Worm (Caenorhabditis elegans) whole organism, L4 larva: ENCODE data around the gene ZC250.5.

Source experiments
- D1046.2 ChIP-seq: fragments of 200-800 bp; sonication (Bioruptor generic); IDR thresholded peaks from 2 replicates; pipeline ENCODE4 v1.3.6; 2022; ENCODE audit warnings: missing genetic modification characterization, missing compliant biosample characterization
- F10B5.3 ChIP-seq: sonication (generic microtip); optimal IDR thresholded peaks from 2 replicates; lab custom pipeline; 2016; ENCODE audit warnings: mild to moderate bottlenecking, missing genetic modification characterization, missing compliant biosample characterization
- F26F4.8 ChIP-seq: fragments of 200-800 bp; sonication (Bioruptor generic); conservative IDR thresholded peaks from 2 replicates; pipeline ENCODE4 v1.3.6; 2022; ENCODE audit warnings: missing genetic modification characterization, missing compliant biosample characterization
- F37D6.2 ChIP-seq: sonication (generic microtip); optimal IDR thresholded peaks from 2 replicates; lab custom pipeline; 2016; ENCODE audit warnings: mild to moderate bottlenecking, missing genetic modification characterization, missing compliant biosample characterization
- F44E2.7 ChIP-seq: fragments of 200-800 bp; sonication (Bioruptor generic); IDR thresholded peaks from 2 replicates; pipeline ENCODE4 v2.1.2; 2022; ENCODE audit warnings: missing genetic modification characterization, missing compliant biosample characterization
- Y105C5A.15 ChIP-seq: fragments of 200-800 bp; sonication (Bioruptor generic); IDR thresholded peaks from 2 replicates; pipeline ENCODE4 v1.3.6; 2022; ENCODE audit warnings: missing genetic modification characterization, missing compliant biosample characterization
- Y5F2A.4 ChIP-seq: fragments of 200-800 bp; sonication (Bioruptor generic); optimal IDR thresholded peaks from 2 replicates; lab custom pipeline; 2018; ENCODE audit warnings: mild to moderate bottlenecking, missing genetic modification characterization, missing compliant biosample characterization
- Y75B8A.6 ChIP-seq: fragments of 200-800 bp; sonication (Bioruptor generic); IDR thresholded peaks from 2 replicates; pipeline ENCODE4 v1.3.6; 2022; ENCODE audit warnings: missing genetic modification reagents, missing genetic modification characterization, missing compliant biosample characterization
- aha-1 ChIP-seq: fragments of 150-350 bp; peaks from one replicate; lab custom pipeline; 2014; ENCODE audit warnings: missing biosample characterization, missing genetic modification characterization
- arid-1 ChIP-seq: fragments of 200-800 bp; sonication (Bioruptor generic); conservative IDR thresholded peaks from 2 replicates; pipeline ENCODE4 v1.3.6; 2022; ENCODE audit warnings: missing genetic modification reagents, missing genetic modification characterization, missing compliant biosample characterization
- ceh-28 ChIP-seq: fragments of 150-350 bp; optimal IDR thresholded peaks from 2 replicates; lab custom pipeline; 2014; ENCODE audit warnings: missing biosample characterization, missing genetic modification reagents, missing genetic modification characterization
- ceh-82 ChIP-seq: sonication (generic microtip); optimal IDR thresholded peaks from 2 replicates; lab custom pipeline; 2017; ENCODE audit warnings: missing biosample characterization, missing genetic modification characterization
- ces-1 ChIP-seq: fragments of 150-350 bp; sonication (generic microtip); optimal IDR thresholded peaks from 4 replicates; lab custom pipeline; 2014; ENCODE audit warnings: missing biosample characterization, missing genetic modification reagents, missing genetic modification characterization
- cey-2 ChIP-seq: sonication (generic microtip); optimal IDR thresholded peaks from 3 replicates; lab custom pipeline; 2017; ENCODE audit warnings: missing genetic modification characterization, mild to moderate bottlenecking, missing compliant biosample characterization, antibody characterized with exemption, borderline replicate concordance; ENCODE audit not compliant: insufficient read depth
- daf-12 ChIP-seq: fragments of 150-350 bp; optimal IDR thresholded peaks from 2 replicates; lab custom pipeline; 2014; ENCODE audit warnings: missing biosample characterization, missing genetic modification reagents, missing genetic modification characterization
- daf-19 ChIP-seq: fragments of 200-800 bp; sonication (Bioruptor generic); conservative IDR thresholded peaks from 2 replicates; pipeline ENCODE4 v1.3.6; 2022; ENCODE audit warnings: missing genetic modification characterization, missing compliant biosample characterization
- dmd-6 ChIP-seq: fragments of 200-800 bp; sonication (Bioruptor generic); IDR thresholded peaks from 2 replicates; pipeline ENCODE4 v1.3.6; 2022; ENCODE audit warnings: missing genetic modification reagents, missing genetic modification characterization, missing compliant biosample characterization
- duxl-1 ChIP-seq: sonication (generic microtip); optimal IDR thresholded peaks from 2 replicates; lab custom pipeline; 2016; ENCODE audit warnings: mild to moderate bottlenecking, missing genetic modification characterization, moderate library complexity, missing compliant biosample characterization; ENCODE audit not compliant: poor library complexity
- dve-1 ChIP-seq: sonication (generic microtip); optimal IDR thresholded peaks from 2 replicates; lab custom pipeline; 2017; ENCODE audit warnings: antibody characterized with exemption, mild to moderate bottlenecking, missing genetic modification characterization, missing compliant biosample characterization; ENCODE audit not compliant: insufficient read depth
- egl-27 ChIP-seq: sonication (generic microtip); optimal IDR thresholded peaks from 3 replicates; lab custom pipeline; 2017; ENCODE audit warnings: missing biosample characterization, missing genetic modification reagents, missing genetic modification characterization
- hlh-11 ChIP-seq: fragments of 200-800 bp; sonication (Bioruptor generic); optimal IDR thresholded peaks from 2 replicates; lab custom pipeline; 2018; ENCODE audit warnings: mild to moderate bottlenecking, missing genetic modification characterization, missing compliant biosample characterization
- hlh-30 ChIP-seq: sonication (generic microtip); optimal IDR thresholded peaks from 2 replicates; lab custom pipeline; 2017; ENCODE audit warnings: antibody characterized with exemption, mild to moderate bottlenecking, missing genetic modification characterization, missing compliant biosample characterization; ENCODE audit not compliant: insufficient read depth
- hmg-1.1 ChIP-seq: fragments of 200-800 bp; sonication (Bioruptor generic); IDR thresholded peaks from 2 replicates; pipeline ENCODE4 v1.3.6; 2022; ENCODE audit warnings: missing genetic modification reagents, missing genetic modification characterization, missing compliant biosample characterization
- lim-7 ChIP-seq: fragments of 200-800 bp; sonication (Bioruptor generic); IDR thresholded peaks from 2 replicates; pipeline ENCODE4 v1.3.6; 2022; ENCODE audit warnings: missing genetic modification characterization, missing compliant biosample characterization
- lin-13 ChIP-seq: fragments of 150-350 bp; optimal IDR thresholded peaks from 2 replicates; lab custom pipeline; 2014; ENCODE audit warnings: missing biosample characterization, missing genetic modification reagents, missing genetic modification characterization
- lsy-2 ChIP-seq, 2 experiments: fragments of 150-350 bp in 1 of 2; sonication (generic microtip) in 1 of 2; optimal IDR thresholded peaks; 2 replicates each; lab custom pipeline; 2014 to 2017; ENCODE audit warnings: missing biosample characterization in 2 of 2, missing genetic modification characterization in 2 of 2
- mep-1 ChIP-seq: fragments of 150-350 bp; sonication (generic microtip); optimal IDR thresholded peaks from 3 replicates; lab custom pipeline; 2014; ENCODE audit warnings: missing biosample characterization, missing genetic modification characterization
- mxl-2 ChIP-seq: fragments of 200-800 bp; sonication (Bioruptor generic); conservative IDR thresholded peaks from 2 replicates; pipeline ENCODE4 v1.3.6; 2022; ENCODE audit warnings: missing genetic modification reagents, missing genetic modification characterization, missing compliant biosample characterization
- mxl-3 ChIP-seq: fragments of 200-800 bp; sonication (Bioruptor generic); optimal IDR thresholded peaks from 2 replicates; lab custom pipeline; 2018; ENCODE audit warnings: mild to moderate bottlenecking, missing genetic modification characterization, missing compliant biosample characterization
- nhr-10 ChIP-seq: fragments of 150-350 bp; optimal IDR thresholded peaks from 2 replicates; lab custom pipeline; 2014; ENCODE audit warnings: missing biosample characterization, missing genetic modification characterization
- nhr-11 ChIP-seq: fragments of 150-350 bp; optimal IDR thresholded peaks from 2 replicates; lab custom pipeline; 2014; ENCODE audit warnings: missing biosample characterization, missing genetic modification characterization
- nhr-111 ChIP-seq: fragments of 200-800 bp; sonication (Bioruptor generic); optimal IDR thresholded peaks from 2 replicates; lab custom pipeline; 2018; ENCODE audit warnings: mild to moderate bottlenecking, missing genetic modification characterization, missing compliant biosample characterization
- nhr-237 ChIP-seq: sonication (generic microtip); optimal IDR thresholded peaks from 2 replicates; lab custom pipeline; 2017; ENCODE audit warnings: missing biosample characterization, missing genetic modification characterization
- nhr-28 ChIP-seq: fragments of 150-350 bp; optimal IDR thresholded peaks from 2 replicates; lab custom pipeline; 2014; ENCODE audit warnings: missing biosample characterization, missing genetic modification characterization
- nhr-41 ChIP-seq: fragments of 200-800 bp; sonication (Bioruptor generic); IDR thresholded peaks from 2 replicates; pipeline ENCODE4 v1.3.6; 2022; ENCODE audit warnings: missing genetic modification reagents, missing genetic modification characterization, missing compliant biosample characterization
- nhr-42 ChIP-seq: fragments of 200-800 bp; sonication (Bioruptor generic); IDR thresholded peaks from 2 replicates; pipeline ENCODE4 v1.3.6; 2022; ENCODE audit warnings: missing genetic modification characterization, missing compliant biosample characterization
- nhr-48 ChIP-seq: sonication (generic microtip); optimal IDR thresholded peaks from 2 replicates; lab custom pipeline; 2016; ENCODE audit warnings: mild to moderate bottlenecking, missing genetic modification characterization, missing compliant biosample characterization
- php-3 ChIP-seq: fragments of 200-800 bp; sonication (Bioruptor generic); IDR thresholded peaks from 2 replicates; pipeline ENCODE4 v1.3.6; 2022; ENCODE audit warnings: missing genetic modification reagents, missing genetic modification characterization, missing compliant biosample characterization
- pqm-1 ChIP-seq: sonication (generic microtip); optimal IDR thresholded peaks from 2 replicates; lab custom pipeline; 2017; ENCODE audit warnings: missing biosample characterization, missing genetic modification characterization
- saeg-2 ChIP-seq: fragments of 200-800 bp; sonication (Bioruptor generic); IDR thresholded peaks from 2 replicates; pipeline ENCODE4 v1.3.6; 2022; ENCODE audit warnings: missing genetic modification reagents, missing genetic modification characterization, missing compliant biosample characterization
- snpc-4 ChIP-seq: fragments of 150-350 bp; optimal IDR thresholded peaks from 2 replicates; lab custom pipeline; 2014; ENCODE audit warnings: missing biosample characterization, missing genetic modification characterization
- spr-3 ChIP-seq: fragments of 200-800 bp; sonication (Bioruptor generic); optimal IDR thresholded peaks from 2 replicates; lab custom pipeline; 2018; ENCODE audit warnings: mild to moderate bottlenecking, missing genetic modification characterization, missing compliant biosample characterization
- unc-62 ChIP-seq, 3 experiments: fragments of 150-350 bp in 1 of 3; sonication (generic microtip); optimal IDR thresholded peaks in 2 of 3; peaks in 1 of 3; 1 replicate in 1 of 3; 2 replicates in 2 of 3; lab custom pipeline; 2014 to 2017; ENCODE audit warnings: missing biosample characterization in 3 of 3, missing genetic modification characterization in 3 of 3, missing genetic modification reagents in 3 of 3, missing genotype in 1 of 3
- vab-7 ChIP-seq: fragments of 200-800 bp; sonication (Bioruptor generic); IDR thresholded peaks from 2 replicates; pipeline ENCODE4 v1.3.6; 2022; ENCODE audit warnings: missing genetic modification reagents, missing genetic modification characterization, missing compliant biosample characterization
- zfp-2 ChIP-seq: sonication (generic microtip); optimal IDR thresholded peaks from 2 replicates; lab custom pipeline; 2016; ENCODE audit warnings: mild to moderate bottlenecking, missing genetic modification characterization, missing compliant biosample characterization
- zfp-3 ChIP-seq: fragments of 200-800 bp; sonication (Bioruptor generic); conservative IDR thresholded peaks from 2 replicates; pipeline ENCODE4 v1.3.6; 2022; ENCODE audit warnings: missing genetic modification reagents, missing genetic modification characterization, missing compliant biosample characterization
- zip-11 ChIP-seq: fragments of 200-800 bp; sonication (Bioruptor generic); IDR thresholded peaks from 2 replicates; pipeline ENCODE4 v1.3.6; 2022; ENCODE audit warnings: missing genetic modification characterization, missing compliant biosample characterization
- ztf-7 ChIP-seq: fragments of 150-350 bp; optimal IDR thresholded peaks from 2 replicates; lab custom pipeline; 2014; ENCODE audit warnings: missing biosample characterization, missing genetic modification characterization

ZC250.5 gene

ce11 chrV:5779984-5780383 lies 25.6 kb upstream of the ZC250.5 start:
- no peak for TF ChIP-seq zfp-3
- peak; percentile 18 for TF ChIP-seq mep-1 (tag; lab: Kevin White, UChicago)
- TF ChIP-seq F10B5.3, result no peak
- peak; percentile 60 for TF ChIP-seq ztf-7 (tag; lab: Kevin White, UChicago)
- no peak for TF ChIP-seq ceh-82 (tag; lab: Kevin White, UChicago)
- peak; percentile 28 for TF ChIP-seq hlh-11 (tag; lab: Kevin White, UChicago)
- no peak for TF ChIP-seq F44E2.7 (GFP tag; lab: Robert Waterston, UW)
- peak; percentile 26 for TF ChIP-seq mxl-3 (GFP tag; lab: Kevin White, UChicago)
- TF ChIP-seq egl-27 (tag; lab: Kevin White, UChicago), result no peak
- TF ChIP-seq Y105C5A.15 (GFP tag; lab: Robert Waterston, UW), result no peak
- TF ChIP-seq hlh-30 (tag; lab: Kevin White, UChicago), result peak; percentile 10
- TF ChIP-seq hmg-1.1 (GFP tag; lab: Robert Waterston, UW), result 0 out of 2 replicates have a peak, but pooled peaks have one; percentile 13
- no peak for TF ChIP-seq nhr-48
- no peak for TF ChIP-seq F26F4.8 (GFP tag; lab: Robert Waterston, UW)
- TF ChIP-seq cey-2 (tag; lab: Kevin White, UChicago), result no peak
- TF ChIP-seq nhr-11, result peak; percentile 42
- TF ChIP-seq nhr-28, result peak; percentile 22
- TF ChIP-seq ces-1 (GFP tag; lab: Kevin White, UChicago), result no peak
- TF ChIP-seq Y5F2A.4 (GFP tag; lab: Kevin White, UChicago), result no peak
- TF ChIP-seq unc-62 (GFP tag; optimal IDR thresholded peaks at IDR 0.05 in 1 of 2; lab: Kevin White, UChicago), result peak in 1 of 2 experiments; percentile 75
- TF ChIP-seq unc-62 (tag; optimal IDR thresholded peaks at IDR 0.05; lab: Kevin White, UChicago), result no peak
- TF ChIP-seq vab-7 (GFP tag; lab: Robert Waterston, UW), result no peak
- TF ChIP-seq lsy-2 (tag; optimal IDR thresholded peaks at IDR 0.05; lab: Kevin White, UChicago), result peak in 1 of 2 experiments; percentile 18
- no peak for TF ChIP-seq Y75B8A.6 (GFP tag; lab: Robert Waterston, UW)
- TF ChIP-seq arid-1 (GFP tag; lab: Robert Waterston, UW), result no peak
- peak; percentile 52 for TF ChIP-seq aha-1 (tag; lab: Kevin White, UChicago)
- TF ChIP-seq nhr-10 (tag; lab: Kevin White, UChicago), result no peak
- no peak for TF ChIP-seq dve-1 (tag; lab: Kevin White, UChicago)
- TF ChIP-seq F37D6.2, result no peak
- TF ChIP-seq zip-11 (GFP tag; lab: Robert Waterston, UW), result peak; percentile 67
- peak; percentile 37 for TF ChIP-seq spr-3

ce11 chrV:5780713-5781360 lies 24.7 kb upstream of the ZC250.5 start, which contains the start of gene F44E7.5:
F44E7.5 (minus strand) TSS chrV:5780922.
- TF ChIP-seq mxl-2 (0 out of 2 replicates have a peak, but pooled peaks have one; percentile 57), ceh-28 (tag; lab: Kevin White, UChicago) (no peak), dmd-6 (GFP tag; lab: Robert Waterston, UW) (peak; percentile 65), saeg-2 (GFP tag; lab: Robert Waterston, UW) (no peak), daf-12 (tag; lab: Kevin White, UChicago) (no peak), duxl-1 (tag; lab: Kevin White, UChicago) (no peak), lim-7 (GFP tag; lab: Robert Waterston, UW) (no peak), cey-2 (tag; lab: Kevin White, UChicago) (peak; percentile 29), nhr-42 (GFP tag; lab: Robert Waterston, UW) (no peak), nhr-237 (no peak), zip-11 (GFP tag; lab: Robert Waterston, UW) (peak; percentile 95), daf-19 (GFP tag; lab: Robert Waterston, UW) (0 out of 2 replicates have a peak, but pooled peaks have one; percentile 14), nhr-11 (no peak), dve-1 (tag; lab: Kevin White, UChicago) (peak; percentile 95), snpc-4 (tag; lab: Kevin White, UChicago) (no peak), vab-7 (GFP tag; lab: Robert Waterston, UW) (no peak), zfp-2 (tag; lab: Kevin White, UChicago) (no peak), nhr-10 (tag; lab: Kevin White, UChicago) (no peak), D1046.2 (GFP tag; lab: Robert Waterston, UW) (no peak), mxl-3 (GFP tag; lab: Kevin White, UChicago) (peak; percentile 98), pqm-1 (tag; lab: Kevin White, UChicago) (peak; percentile 71), php-3 (GFP tag; lab: Robert Waterston, UW) (peak; percentile 45; the same call in 1 of the 2 replicates), nhr-111 (no peak), nhr-41 (GFP tag; lab: Robert Waterston, UW) (no peak), lin-13 (GFP tag; lab: Kevin White, UChicago) (no peak)
